Fruit fly (Drosophila melanogaster) whole organism, prepupa: ENCODE data around the gene CG2841.

Source experiments
- Blimp-1 ChIP-seq: fragments of 200-800 bp; sonication (Bioruptor generic); optimal IDR thresholded peaks from 3 replicates; lab custom pipeline; 2017; ENCODE audit warnings: missing biosample characterization, missing genetic modification characterization, mild to moderate bottlenecking, moderate library complexity, missing genetic modification reagents
- CG10631 ChIP-seq: fragments of 200-800 bp; sonication (Bioruptor generic); optimal IDR thresholded peaks from 2 replicates; lab custom pipeline; 2016; ENCODE audit warnings: missing biosample characterization, missing genetic modification characterization
- CG10669 ChIP-seq: fragments of 200-800 bp; sonication (Bioruptor generic); optimal IDR thresholded peaks from 3 replicates; lab custom pipeline; 2018; ENCODE audit warnings: missing biosample characterization, mild to moderate bottlenecking, missing genetic modification characterization, moderate library complexity
- CG11294 ChIP-seq: fragments of 200-800 bp; sonication (Bioruptor generic); IDR thresholded peaks from 2 replicates; pipeline ENCODE4 v1.3.6; 2022; ENCODE audit warnings: missing biosample characterization, missing genetic modification characterization
- CG11762 ChIP-seq: fragments of 200-800 bp; sonication (Bioruptor generic); optimal IDR thresholded peaks from 3 replicates; lab custom pipeline; 2016; ENCODE audit warnings: missing biosample characterization, missing genetic modification characterization; ENCODE audit not compliant: insufficient read depth
- CG15336 ChIP-seq: fragments of 200-800 bp; sonication (Bioruptor generic); IDR thresholded peaks from 2 replicates; pipeline ENCODE4 v1.3.6; 2022; ENCODE audit warnings: missing biosample characterization, missing genetic modification characterization
- CG16779 ChIP-seq: fragments of 200-800 bp; sonication (Bioruptor generic); optimal IDR thresholded peaks from 3 replicates; lab custom pipeline; 2017; ENCODE audit warnings: missing biosample characterization, mild to moderate bottlenecking, missing genetic modification characterization
- CG32006 ChIP-seq: fragments of 200-800 bp; sonication (Bioruptor generic); optimal IDR thresholded peaks from 3 replicates; lab custom pipeline; 2017; ENCODE audit warnings: missing biosample characterization, mild to moderate bottlenecking, missing genetic modification characterization
- CG34406 ChIP-seq: fragments of 200-800 bp; sonication (Bioruptor generic); optimal IDR thresholded peaks from 3 replicates; lab custom pipeline; 2016; ENCODE audit warnings: missing biosample characterization, missing genetic modification characterization
- CG3919 ChIP-seq: fragments of 200-800 bp; sonication (Bioruptor generic); optimal IDR thresholded peaks from 3 replicates; lab custom pipeline; 2016; ENCODE audit warnings: missing biosample characterization, missing genetic modification characterization
- CG4318 ChIP-seq: fragments of 200-800 bp; sonication (Bioruptor generic); optimal IDR thresholded peaks from 3 replicates; lab custom pipeline; 2017; ENCODE audit warnings: missing biosample characterization, mild to moderate bottlenecking, missing genetic modification characterization
- CG6163 ChIP-seq: fragments of 200-800 bp; sonication (Bioruptor generic); IDR thresholded peaks from 3 replicates; pipeline ENCODE4 v1.3.6; 2022; ENCODE audit warnings: missing biosample characterization, missing genetic modification characterization
- CG6276 ChIP-seq: fragments of 200-800 bp; sonication (Bioruptor generic); optimal IDR thresholded peaks from 2 replicates; lab custom pipeline; 2017; ENCODE audit warnings: missing biosample characterization, mild to moderate bottlenecking, missing genetic modification characterization
- CG6792 ChIP-seq: fragments of 200-800 bp; sonication (Bioruptor generic); optimal IDR thresholded peaks from 3 replicates; lab custom pipeline; 2016; ENCODE audit warnings: missing biosample characterization, missing genetic modification characterization
- CG6808 ChIP-seq: fragments of 200-800 bp; sonication (Bioruptor generic); optimal IDR thresholded peaks from 3 replicates; lab custom pipeline; 2017; ENCODE audit warnings: missing biosample characterization, missing genetic modification characterization, mild to moderate bottlenecking, moderate library complexity, missing genetic modification reagents
- CG6854 ChIP-seq: fragments of 200-800 bp; sonication (Bioruptor generic); optimal IDR thresholded peaks from 2 replicates; lab custom pipeline; 2017; ENCODE audit warnings: missing biosample characterization, mild to moderate bottlenecking, missing genetic modification characterization
- CG8119 ChIP-seq: fragments of 200-800 bp; sonication (Bioruptor generic); IDR thresholded peaks from 3 replicates; pipeline ENCODE4 v1.3.6; 2022; ENCODE audit warnings: missing biosample characterization, missing genetic modification characterization
- CG8632 ChIP-seq: fragments of 200-800 bp; sonication (Bioruptor generic); optimal IDR thresholded peaks from 3 replicates; lab custom pipeline; 2016; ENCODE audit warnings: missing biosample characterization, missing genetic modification characterization
- CG9139 ChIP-seq: fragments of 200-800 bp; sonication (Bioruptor generic); optimal IDR thresholded peaks from 3 replicates; lab custom pipeline; 2017; ENCODE audit warnings: missing biosample characterization, mild to moderate bottlenecking, missing genetic modification characterization
- Eip75B ChIP-seq: fragments of 200-800 bp; sonication (Bioruptor generic); optimal IDR thresholded peaks from 3 replicates; lab custom pipeline; 2016; ENCODE audit warnings: missing biosample characterization, missing genetic modification characterization
- Eip78C ChIP-seq: fragments of 200-800 bp; sonication (Bioruptor generic); peaks from one replicate; lab custom pipeline; 2016; ENCODE audit warnings: missing biosample characterization, missing genetic modification characterization
- Eip93F ChIP-seq: fragments of 200-800 bp; sonication (Bioruptor generic); optimal IDR thresholded peaks from 2 replicates; lab custom pipeline; 2016; ENCODE audit warnings: missing biosample characterization, mild to moderate bottlenecking, missing genetic modification characterization
- Ets21C ChIP-seq: fragments of 200-800 bp; sonication (Bioruptor generic); optimal IDR thresholded peaks from 3 replicates; lab custom pipeline; 2016; ENCODE audit warnings: missing biosample characterization, missing genetic modification characterization
- Ets96B ChIP-seq: fragments of 200-800 bp; optimal IDR thresholded peaks from 2 replicates; lab custom pipeline; 2019; ENCODE audit warnings: missing biosample characterization, mild to moderate bottlenecking, missing genetic modification characterization, moderate library complexity
- Gug ChIP-seq: fragments of 200-800 bp; sonication (Bioruptor generic); IDR thresholded peaks from 2 replicates; pipeline ENCODE4 v1.3.6; 2022; ENCODE audit warnings: missing biosample characterization, missing genetic modification characterization
- Met ChIP-seq: fragments of 200-800 bp; sonication (Bioruptor generic); optimal IDR thresholded peaks from 3 replicates; lab custom pipeline; 2016; ENCODE audit warnings: missing biosample characterization, missing genetic modification characterization
- OdsH ChIP-seq: fragments of 200-800 bp; sonication (Bioruptor generic); optimal IDR thresholded peaks from 3 replicates; lab custom pipeline; 2016; ENCODE audit warnings: missing biosample characterization, missing genetic modification characterization
- Smox ChIP-seq: fragments of 200-800 bp; sonication (Bioruptor generic); optimal IDR thresholded peaks from 3 replicates; lab custom pipeline; 2016; ENCODE audit warnings: missing biosample characterization, missing genetic modification characterization
- Sox102F ChIP-seq: fragments of 200-800 bp; sonication (Bioruptor generic); optimal IDR thresholded peaks from 2 replicates; lab custom pipeline; 2016; ENCODE audit warnings: missing biosample characterization, mild to moderate bottlenecking, missing genetic modification characterization
- achi ChIP-seq: fragments of 200-800 bp; sonication (Bioruptor generic); optimal IDR thresholded peaks from 3 replicates; lab custom pipeline; 2016; ENCODE audit warnings: missing biosample characterization, missing genetic modification characterization
- acj6 ChIP-seq: fragments of 200-800 bp; sonication (Bioruptor generic); optimal IDR thresholded peaks from 3 replicates; lab custom pipeline; 2016; ENCODE audit warnings: missing biosample characterization, missing genetic modification characterization
- cyc ChIP-seq: fragments of 200-800 bp; sonication (Bioruptor generic); optimal IDR thresholded peaks from 3 replicates; lab custom pipeline; 2016; ENCODE audit warnings: missing biosample characterization, missing genetic modification characterization
- dac ChIP-seq: fragments of 200-800 bp; sonication (Bioruptor generic); optimal IDR thresholded peaks from 2 replicates; lab custom pipeline; 2017; ENCODE audit warnings: missing biosample characterization, mild to moderate bottlenecking, missing genetic modification characterization
- eg ChIP-seq: fragments of 200-800 bp; sonication (Bioruptor generic); IDR thresholded peaks from 3 replicates; pipeline ENCODE4 v1.3.6; 2022; ENCODE audit warnings: missing biosample characterization, missing genetic modification characterization
- fd59A ChIP-seq: fragments of 200-800 bp; sonication (Bioruptor generic); optimal IDR thresholded peaks from 2 replicates; lab custom pipeline; 2017; ENCODE audit warnings: missing biosample characterization, mild to moderate bottlenecking, missing genetic modification characterization, missing genetic modification reagents
- fd85E ChIP-seq: fragments of 200-800 bp; sonication (Bioruptor generic); optimal IDR thresholded peaks from 3 replicates; lab custom pipeline; 2016; ENCODE audit warnings: missing biosample characterization, missing genetic modification characterization
- fkh ChIP-seq: fragments of 200-800 bp; sonication (Bioruptor generic); optimal IDR thresholded peaks from 3 replicates; lab custom pipeline; 2017; ENCODE audit warnings: missing biosample characterization, mild to moderate bottlenecking, missing genetic modification characterization, moderate library complexity
- lz ChIP-seq: fragments of 200-800 bp; sonication (Bioruptor generic); optimal IDR thresholded peaks from 3 replicates; lab custom pipeline; 2016; ENCODE audit warnings: missing biosample characterization, missing genetic modification characterization
- net ChIP-seq: fragments of 200-800 bp; sonication (Bioruptor generic); optimal IDR thresholded peaks from 3 replicates; lab custom pipeline; 2016; ENCODE audit warnings: missing biosample characterization, missing genetic modification characterization
- pdm3 ChIP-seq: fragments of 200-800 bp; sonication (Bioruptor generic); optimal IDR thresholded peaks from 3 replicates; lab custom pipeline; 2016; ENCODE audit warnings: missing biosample characterization, missing genetic modification characterization
- salr ChIP-seq, 2 experiments: fragments of 200-800 bp; sonication (Bioruptor generic); optimal IDR thresholded peaks; 3 replicates each; lab custom pipeline; 2016 to 2018; ENCODE audit warnings: missing biosample characterization in 2 of 2, missing genetic modification characterization in 2 of 2, mild to moderate bottlenecking in 1 of 2
- spab ChIP-seq: fragments of 200-800 bp; sonication (Bioruptor generic); optimal IDR thresholded peaks from 2 replicates; lab custom pipeline; 2017; ENCODE audit warnings: missing biosample characterization, mild to moderate bottlenecking, missing genetic modification characterization, missing genetic modification reagents
- ss ChIP-seq, 2 experiments: fragments of 200-800 bp; sonication (Bioruptor generic); optimal IDR thresholded peaks; 2 replicates in 1 of 2; 3 replicates in 1 of 2; lab custom pipeline; 2017 to 2018; ENCODE audit warnings: mild to moderate bottlenecking in 2 of 2, missing biosample characterization in 2 of 2, missing genetic modification characterization in 2 of 2, moderate library complexity in 1 of 2
- topi ChIP-seq: fragments of 200-800 bp; sonication (Bioruptor generic); optimal IDR thresholded peaks from 3 replicates; lab custom pipeline; 2016; ENCODE audit warnings: missing biosample characterization, missing genetic modification characterization
- vri ChIP-seq: fragments of 200-800 bp; sonication (Bioruptor generic); optimal IDR thresholded peaks from 3 replicates; lab custom pipeline; 2016; ENCODE audit warnings: missing biosample characterization, mild to moderate bottlenecking, missing genetic modification characterization

The CG2841 gene

dm6 chrX:2387579-2388362 lies 21.6 kb upstream of the CG2841 start, which contains the start of gene PsGEF:
TSS of gene PsGEF (minus strand) at chrX:2387664.
- TF ChIP-seq fkh (GFP tag; lab: Kevin White, UChicago): peak; percentile 3
- no peak for TF ChIP-seq dac (GFP tag; lab: Kevin White, UChicago)

- TF ChIP-seq spab (no peak), fd59A (GFP tag; lab: Kevin White, UChicago) (peak; percentile 11), CG6792 (GFP tag; lab: Kevin White, UChicago) (peak; percentile 4), CG6808 (GFP tag; lab: Kevin White, UChicago) (no peak), pdm3 (GFP tag; lab: Kevin White, UChicago) (peak; percentile 6), CG8119 (GFP tag; lab: Robert Waterston, UW) (no peak), CG9139 (GFP tag; lab: Kevin White, UChicago) (peak; percentile 7), Ets21C (GFP tag; lab: Kevin White, UChicago) (no peak), CG16779 (tag; lab: Kevin White, UChicago) (no peak), Sox102F (GFP tag; lab: Kevin White, UChicago) (no peak), Eip75B (GFP tag; lab: Kevin White, UChicago) (peak; percentile 21), CG8632 (GFP tag; lab: Kevin White, UChicago) (peak; percentile 9), OdsH (GFP tag; lab: Kevin White, UChicago) (peak; percentile 13), ss (GFP tag; optimal IDR thresholded peaks at IDR 0.05; lab: Kevin White, UChicago) (peak in 1 of 2 experiments; percentile 35), Eip93F (GFP tag; lab: Kevin White, UChicago) (no peak), net (peak; percentile 11), CG6854 (GFP tag; lab: Kevin White, UChicago) (peak; percentile 17), vri (GFP tag; lab: Kevin White, UChicago) (no peak), Met (peak; percentile 12), CG3919 (peak; percentile 33), achi (GFP tag; lab: Kevin White, UChicago) (peak; percentile 23), salr (GFP tag; optimal IDR thresholded peaks at IDR 0.05; lab: Kevin White, UChicago) (peak in 1 of 2 experiments; percentile 51), Eip78C (peak; percentile 74), CG11762 (GFP tag; lab: Kevin White, UChicago) (no peak), fd85E (GFP tag; lab: Kevin White, UChicago) (no peak), eg (GFP tag; lab: Robert Waterston, UW) (0 out of 3 replicates have a peak, but pooled peaks have one; percentile 35), dac (GFP tag; lab: Kevin White, UChicago) (no peak), lz (GFP tag; lab: Kevin White, UChicago) (peak; percentile 11), topi (no peak), CG34406 (GFP tag; lab: Kevin White, UChicago) (peak; percentile 48), CG6163 (peak; percentile 39; the same call in 1 of the 3 replicates)
These were observed 17.1 kb upstream of the CG2841 start for dm6 chrX:2383121-2383848.

- TF ChIP-seq fd85E (GFP tag; lab: Kevin White, UChicago) (no peak), Ets96B (tag; lab: Kevin White, UChicago) (no peak), ss (GFP tag; optimal IDR thresholded peaks at IDR 0.05; lab: Kevin White, UChicago) (peak in 1 of 2 experiments; percentile 26), CG4318 (GFP tag; lab: Kevin White, UChicago) (peak; percentile 78), vri (GFP tag; lab: Kevin White, UChicago) (no peak), acj6 (GFP tag; lab: Kevin White, UChicago) (peak; percentile 65), CG10631 (GFP tag; lab: Kevin White, UChicago) (peak; percentile 68), CG11294 (GFP tag; lab: Robert Waterston, UW) (peak; percentile 47; the same call in 1 of the 2 replicates), CG32006 (peak; percentile 90), salr (GFP tag; optimal IDR thresholded peaks at IDR 0.05; lab: Kevin White, UChicago) (peak in 1 of 2 experiments; percentile 74), Blimp-1 (GFP tag; lab: Kevin White, UChicago) (peak; percentile 37), CG34406 (GFP tag; lab: Kevin White, UChicago) (peak; percentile 72), Smox (GFP tag; lab: Kevin White, UChicago) (peak; percentile 72), spab (peak; percentile 34), CG6276 (peak; percentile 78), CG15336 (GFP tag; lab: Robert Waterston, UW) (peak; percentile 85), CG10669 (peak; percentile 33), Gug (GFP tag; lab: Robert Waterston, UW) (peak; percentile 50; the same call in 1 of the 2 replicates), cyc (GFP tag; lab: Kevin White, UChicago) (peak; percentile 57)
These were observed 751 bp downstream of the CG2841 start for dm6 chrX:2365405-2365804.
